Fruit fly (Drosophila melanogaster): ENCODE measurements around the gene CG14835.

DNA sequence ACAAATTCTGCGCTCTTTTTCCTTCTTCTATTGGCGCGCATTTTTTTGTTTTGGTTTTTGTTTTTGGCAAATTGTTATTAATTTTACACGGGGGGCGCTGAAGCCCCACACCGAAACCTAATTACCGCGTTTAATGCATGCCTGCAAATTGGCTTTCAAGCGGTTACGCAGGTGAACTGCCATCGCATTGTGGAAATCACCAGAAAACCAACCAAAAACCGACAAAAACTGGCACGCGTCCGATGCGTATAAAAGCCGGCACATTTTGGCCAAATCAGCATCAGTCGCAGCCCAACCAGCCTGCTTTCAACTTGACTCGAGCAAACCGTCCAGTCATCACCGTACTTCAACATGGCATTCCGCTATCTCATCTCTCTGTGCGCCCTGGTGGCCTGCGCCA, 34.0 kb upstream of the CG14835 start, which contains the start of gene CG8541:
- no peak for TF ChIP-seq kay (GFP tag; ENCODE audit: borderline replicate concordance)
- no peak for TF ChIP-seq ovo (GFP tag; optimal IDR thresholded peaks at IDR 0.05)
- TF ChIP-seq pad (GFP tag; optimal IDR thresholded peaks at IDR 0.05), result no peak
- no peak for TF ChIP-seq bab1 (GFP tag; optimal IDR thresholded peaks at IDR 0.05)
- TF ChIP-seq tj (GFP tag; optimal IDR thresholded peaks at IDR 0.05), result no peak
- no peak for TF ChIP-seq Mnt (GFP tag; optimal IDR thresholded peaks at IDR 0.05)
- no peak for TF ChIP-seq CG33017 (tag; optimal IDR thresholded peaks at IDR 0.05)
- TF ChIP-seq CG12768 (GFP tag; optimal IDR thresholded peaks at IDR 0.05), result no peak
- no peak for TF ChIP-seq CG14711 (tag; optimal IDR thresholded peaks at IDR 0.05)
- TF ChIP-seq CG5204 (GFP tag; optimal IDR thresholded peaks at IDR 0.05), result no peak
- TF ChIP-seq CG1620 (GFP tag; optimal IDR thresholded peaks at IDR 0.05), result no peak
- TF ChIP-seq Crg-1 (GFP tag; optimal IDR thresholded peaks at IDR 0.05), result no peak
- no peak for TF ChIP-seq CG7045 (GFP tag; optimal IDR thresholded peaks at IDR 0.05)

Measured in whole organism, adult.